Fruit fly (Drosophila melanogaster) whole organism, prepupa: ENCODE data around the gene qin.

ENCODE experiments used
- CG11294 ChIP-seq: fragments of 200-800 bp; sonication (Bioruptor generic); IDR thresholded peaks from 2 replicates; pipeline ENCODE4 v1.3.6; 2022; ENCODE audit warnings: missing biosample characterization, missing genetic modification characterization
- CG15336 ChIP-seq: fragments of 200-800 bp; sonication (Bioruptor generic); IDR thresholded peaks from 2 replicates; pipeline ENCODE4 v1.3.6; 2022; ENCODE audit warnings: missing biosample characterization, missing genetic modification characterization
- CG3032 ChIP-seq: fragments of 200-800 bp; optimal IDR thresholded peaks from 2 replicates; lab custom pipeline; 2019; ENCODE audit warnings: missing biosample characterization, mild to moderate bottlenecking, missing genetic modification characterization, moderate library complexity
- CG31627 ChIP-seq: fragments of 200-800 bp; sonication (Bioruptor generic); optimal IDR thresholded peaks from 3 replicates; lab custom pipeline; 2016; ENCODE audit warnings: missing biosample characterization, missing genetic modification characterization
- CG3919 ChIP-seq: fragments of 200-800 bp; sonication (Bioruptor generic); optimal IDR thresholded peaks from 3 replicates; lab custom pipeline; 2016; ENCODE audit warnings: missing biosample characterization, missing genetic modification characterization
- CG4318 ChIP-seq: fragments of 200-800 bp; sonication (Bioruptor generic); optimal IDR thresholded peaks from 3 replicates; lab custom pipeline; 2017; ENCODE audit warnings: missing biosample characterization, mild to moderate bottlenecking, missing genetic modification characterization
- CG6163 ChIP-seq: fragments of 200-800 bp; sonication (Bioruptor generic); IDR thresholded peaks from 3 replicates; pipeline ENCODE4 v1.3.6; 2022; ENCODE audit warnings: missing biosample characterization, missing genetic modification characterization
- CG6276 ChIP-seq: fragments of 200-800 bp; sonication (Bioruptor generic); optimal IDR thresholded peaks from 2 replicates; lab custom pipeline; 2017; ENCODE audit warnings: missing biosample characterization, mild to moderate bottlenecking, missing genetic modification characterization
- CG6792 ChIP-seq: fragments of 200-800 bp; sonication (Bioruptor generic); optimal IDR thresholded peaks from 3 replicates; lab custom pipeline; 2016; ENCODE audit warnings: missing biosample characterization, missing genetic modification characterization
- CG6854 ChIP-seq: fragments of 200-800 bp; sonication (Bioruptor generic); optimal IDR thresholded peaks from 2 replicates; lab custom pipeline; 2017; ENCODE audit warnings: missing biosample characterization, mild to moderate bottlenecking, missing genetic modification characterization
- CG7368 ChIP-seq: fragments of 200-800 bp; sonication (Bioruptor generic); optimal IDR thresholded peaks from 3 replicates; lab custom pipeline; 2016; ENCODE audit warnings: missing biosample characterization, missing genetic modification characterization
- CG8119 ChIP-seq: fragments of 200-800 bp; sonication (Bioruptor generic); IDR thresholded peaks from 3 replicates; pipeline ENCODE4 v1.3.6; 2022; ENCODE audit warnings: missing biosample characterization, missing genetic modification characterization
- CG8319 ChIP-seq: fragments of 200-800 bp; sonication (Bioruptor generic); optimal IDR thresholded peaks from 3 replicates; lab custom pipeline; 2016; ENCODE audit warnings: missing biosample characterization, missing genetic modification characterization
- CG9139 ChIP-seq: fragments of 200-800 bp; sonication (Bioruptor generic); optimal IDR thresholded peaks from 3 replicates; lab custom pipeline; 2017; ENCODE audit warnings: missing biosample characterization, mild to moderate bottlenecking, missing genetic modification characterization
- Eip78C ChIP-seq: fragments of 200-800 bp; sonication (Bioruptor generic); peaks from one replicate; lab custom pipeline; 2016; ENCODE audit warnings: missing biosample characterization, missing genetic modification characterization
- Hr39 ChIP-seq: fragments of 200-800 bp; sonication (Bioruptor generic); optimal IDR thresholded peaks from 2 replicates; lab custom pipeline; 2016; ENCODE audit warnings: missing biosample characterization, missing genetic modification characterization
- Sox14 ChIP-seq: fragments of 200-800 bp; sonication (Bioruptor generic); optimal IDR thresholded peaks from 3 replicates; lab custom pipeline; 2016; ENCODE audit warnings: missing biosample characterization, missing genetic modification characterization
- Sox15 ChIP-seq: fragments of 200-800 bp; sonication (Bioruptor generic); optimal IDR thresholded peaks from 3 replicates; lab custom pipeline; 2016; ENCODE audit warnings: missing biosample characterization, missing genetic modification characterization
- acj6 ChIP-seq: fragments of 200-800 bp; sonication (Bioruptor generic); optimal IDR thresholded peaks from 3 replicates; lab custom pipeline; 2016; ENCODE audit warnings: missing biosample characterization, missing genetic modification characterization
- dsx ChIP-seq: fragments of 200-800 bp; optimal IDR thresholded peaks from 3 replicates; lab custom pipeline; 2019; ENCODE audit warnings: missing biosample characterization, mild to moderate bottlenecking, missing genetic modification characterization, moderate library complexity; ENCODE audit not compliant: poor library complexity, severe bottlenecking
- esn ChIP-seq: fragments of 200-800 bp; sonication (Bioruptor generic); optimal IDR thresholded peaks from 2 replicates; lab custom pipeline; 2016; ENCODE audit warnings: missing biosample characterization, mild to moderate bottlenecking, missing genetic modification characterization, moderate library complexity
- fd59A ChIP-seq: fragments of 200-800 bp; sonication (Bioruptor generic); optimal IDR thresholded peaks from 2 replicates; lab custom pipeline; 2017; ENCODE audit warnings: missing biosample characterization, mild to moderate bottlenecking, missing genetic modification characterization, missing genetic modification reagents
- fkh ChIP-seq: fragments of 200-800 bp; sonication (Bioruptor generic); optimal IDR thresholded peaks from 3 replicates; lab custom pipeline; 2017; ENCODE audit warnings: missing biosample characterization, mild to moderate bottlenecking, missing genetic modification characterization, moderate library complexity
- lz ChIP-seq: fragments of 200-800 bp; sonication (Bioruptor generic); optimal IDR thresholded peaks from 3 replicates; lab custom pipeline; 2016; ENCODE audit warnings: missing biosample characterization, missing genetic modification characterization
- net ChIP-seq: fragments of 200-800 bp; sonication (Bioruptor generic); optimal IDR thresholded peaks from 3 replicates; lab custom pipeline; 2016; ENCODE audit warnings: missing biosample characterization, missing genetic modification characterization
- salr ChIP-seq, 2 experiments: fragments of 200-800 bp; sonication (Bioruptor generic); optimal IDR thresholded peaks; 3 replicates each; lab custom pipeline; 2016 to 2018; ENCODE audit warnings: missing biosample characterization in 2 of 2, missing genetic modification characterization in 2 of 2, mild to moderate bottlenecking in 1 of 2
- ss ChIP-seq, 2 experiments: fragments of 200-800 bp; sonication (Bioruptor generic); optimal IDR thresholded peaks; 2 replicates in 1 of 2; 3 replicates in 1 of 2; lab custom pipeline; 2017 to 2018; ENCODE audit warnings: mild to moderate bottlenecking in 2 of 2, missing biosample characterization in 2 of 2, missing genetic modification characterization in 2 of 2, moderate library complexity in 1 of 2
- svp ChIP-seq: fragments of 200-800 bp; sonication (Bioruptor generic); peaks from one replicate; lab custom pipeline; 2016; ENCODE audit warnings: missing biosample characterization, missing genetic modification characterization
- topi ChIP-seq: fragments of 200-800 bp; sonication (Bioruptor generic); optimal IDR thresholded peaks from 3 replicates; lab custom pipeline; 2016; ENCODE audit warnings: missing biosample characterization, missing genetic modification characterization
- vri ChIP-seq: fragments of 200-800 bp; sonication (Bioruptor generic); optimal IDR thresholded peaks from 3 replicates; lab custom pipeline; 2016; ENCODE audit warnings: missing biosample characterization, mild to moderate bottlenecking, missing genetic modification characterization

The qin gene

dm6 chr3R:18658945-18659642, 68.3 kb downstream of the qin start, which contains the start of the genes CG31224 and CstF64 (continued):
- TF ChIP-seq CG11294 (GFP tag; lab: Robert Waterston, UW) (peak; percentile 68; the same call in 1 of the 2 replicates), dsx (GFP tag; lab: Kevin White, UChicago) (peak; percentile 49), vri (GFP tag; lab: Kevin White, UChicago) (peak; percentile 89), CG4318 (GFP tag; lab: Kevin White, UChicago) (no peak), CG8119 (GFP tag; lab: Robert Waterston, UW) (peak; percentile 77), fd59A (GFP tag; lab: Kevin White, UChicago) (peak; percentile 54), CG6276 (GFP tag; lab: Kevin White, UChicago) (no peak), acj6 (peak; percentile 80), fkh (GFP tag; lab: Kevin White, UChicago) (no peak)

dm6 chr3R:18663525-18663924, 72.7 kb downstream of the qin start, which contains the start of the genes Cpsf73 and Gos28:
Gene Cpsf73, minus strand, starts transcription at chr3R:18663552.
Gene Gos28, plus strand, starts transcription at chr3R:18663738.
- TF ChIP-seq Eip78C (GFP tag; lab: Kevin White, UChicago) (peak; percentile 64), CG7368 (GFP tag; lab: Kevin White, UChicago) (no peak), topi (GFP tag; lab: Kevin White, UChicago) (peak; percentile 23), CG3919 (GFP tag; lab: Kevin White, UChicago) (peak; percentile 22), CG3032 (no peak), esn (GFP tag; lab: Kevin White, UChicago) (peak; percentile 34), CG6163 (GFP tag; lab: Robert Waterston, UW) (no peak), CG31627 (GFP tag; lab: Kevin White, UChicago) (peak; percentile 19), dsx (GFP tag; lab: Kevin White, UChicago) (peak; percentile 7), Sox14 (GFP tag; lab: Kevin White, UChicago) (peak; percentile 70)
- TF ChIP-seq, all 60 proteins: peak for 7

DNA sequence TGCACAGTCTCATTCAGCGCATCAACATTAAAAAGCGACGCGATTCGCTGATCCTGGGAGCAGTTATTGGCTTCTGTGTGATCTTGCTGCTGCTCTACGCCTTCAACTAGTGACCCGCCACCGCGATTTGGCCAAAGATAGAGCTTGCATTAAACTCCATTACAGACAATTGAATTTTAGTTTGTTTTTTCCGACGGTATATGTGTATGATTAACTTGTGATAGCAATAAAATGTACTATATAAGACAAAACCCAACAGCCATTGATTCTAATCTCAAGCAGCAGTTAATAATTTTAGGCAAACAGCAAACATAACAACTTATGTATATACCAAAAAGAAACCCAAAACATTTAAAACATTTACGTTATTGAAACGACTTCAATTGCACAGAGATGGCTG, 74.2 kb downstream of the qin start, which contains the start of gene CG31231:
Gene CG31231 (plus strand): TSS at position 301 of the 400 bp plus-strand sequence.
- TF ChIP-seq CG9139 (GFP tag; lab: Kevin White, UChicago) (no peak), lz (GFP tag; lab: Kevin White, UChicago) (no peak)

- TF ChIP-seq net = no peak
- peak; percentile 8 for TF ChIP-seq Eip78C (GFP tag; lab: Kevin White, UChicago)
- peak; percentile 41 for TF ChIP-seq CG6854 (GFP tag; lab: Kevin White, UChicago)
- no peak for TF ChIP-seq svp (GFP tag; lab: Kevin White, UChicago)
- TF ChIP-seq CG6792 (GFP tag; lab: Kevin White, UChicago) = no peak
- TF ChIP-seq fd59A (GFP tag; lab: Kevin White, UChicago) = no peak
- TF ChIP-seq CG15336 (GFP tag; lab: Robert Waterston, UW) = peak; percentile 17; the same call in 1 of the 2 replicates
- TF ChIP-seq lz (GFP tag; lab: Kevin White, UChicago) = no peak
- TF ChIP-seq CG8319 (GFP tag; lab: Kevin White, UChicago) = no peak
- no peak for TF ChIP-seq Hr39 (GFP tag; lab: Kevin White, UChicago)
- peak; percentile 80 for TF ChIP-seq vri (GFP tag; lab: Kevin White, UChicago)
- TF ChIP-seq ss (GFP tag; optimal IDR thresholded peaks at IDR 0.05; lab: Kevin White, UChicago) = no peak
- no peak for TF ChIP-seq Sox15 (GFP tag; lab: Kevin White, UChicago)
- TF ChIP-seq CG3919 (GFP tag; lab: Kevin White, UChicago) = no peak
- no peak for TF ChIP-seq salr (GFP tag; optimal IDR thresholded peaks at IDR 0.05; lab: Kevin White, UChicago)
Observed at dm6 chr3R:18667659-18668248, 76.9 kb downstream of the qin start, which contains the start of gene CG31229. Gene CG31229, plus strand, starts transcription at chr3R:18667852.
